Worm (Caenorhabditis elegans) whole organism, L4/young adult: ENCODE measurements around the gene Y61B8A.6.

Experiments used
- W03F9.2 ChIP-seq: fragments of 150-350 bp; optimal IDR thresholded peaks from 2 replicates; lab custom pipeline; 2014; ENCODE audit warnings: missing biosample characterization, missing genetic modification characterization
- dao-5 ChIP-seq: sonication (generic microtip); optimal IDR thresholded peaks from 2 replicates; lab custom pipeline; 2016; ENCODE audit warnings: missing genotype, missing genetic modification characterization, moderate library complexity, missing compliant biosample characterization
- him-1 ChIP-seq: sonication (generic microtip); optimal IDR thresholded peaks from 2 replicates; lab custom pipeline; 2016; ENCODE audit warnings: missing genotype, missing genetic modification reagents, missing genetic modification characterization, missing compliant biosample characterization

DNA sequence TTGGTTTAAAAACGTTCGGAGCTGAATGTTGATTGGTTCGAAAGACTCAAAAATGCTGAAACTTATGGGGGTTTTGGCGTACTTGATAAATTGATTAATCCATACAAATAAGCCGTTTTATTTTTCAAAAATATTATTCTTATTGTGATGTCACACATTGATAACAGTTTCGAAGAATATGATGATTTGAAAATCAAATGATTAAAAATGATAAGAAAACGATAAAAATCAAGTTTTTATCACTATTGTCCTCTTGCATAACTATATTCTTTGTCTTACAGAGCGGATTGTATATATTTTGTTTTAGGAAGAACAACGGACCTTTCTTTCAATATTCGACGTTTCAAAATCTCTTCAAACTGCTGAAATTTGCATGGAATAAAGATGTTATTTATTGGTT is 8.7 kb upstream of the Y61B8A.6 start:
- TF ChIP-seq him-1 (tag; lab: Kevin White, UChicago) (no peak), dao-5 (tag; lab: Kevin White, UChicago) (no peak), W03F9.2 (no peak)
